Fruit fly (Drosophila melanogaster) whole organism, embryonic: ENCODE measurements around the gene CG13077.

Experiments
- Asciz ChIP-seq: fragments of 200-800 bp; sonication (Bioruptor generic); optimal IDR thresholded peaks from 2 replicates; lab custom pipeline; 2017; ENCODE audit warnings: missing biosample characterization, mild to moderate bottlenecking, missing genetic modification characterization, missing genetic modification reagents
- B-H1 ChIP-seq: fragments of 200-800 bp; sonication (Bioruptor generic); IDR thresholded peaks from 3 replicates; pipeline ENCODE4 v1.3.6; 2022; ENCODE audit warnings: missing biosample characterization, missing genetic modification characterization
- CG10321 ChIP-seq: fragments of 200-800 bp; sonication (Bioruptor generic); IDR thresholded peaks from 2 replicates; pipeline ENCODE4 v1.3.6; 2022; ENCODE audit warnings: missing biosample characterization, missing genetic modification characterization
- CG11085 ChIP-seq: fragments of 200-800 bp; sonication (Bioruptor generic); IDR thresholded peaks from 2 replicates; pipeline ENCODE4 v1.3.6; 2022; ENCODE audit warnings: missing biosample characterization, missing genetic modification characterization
- CG11696 ChIP-seq: fragments of 200-800 bp; sonication (Bioruptor generic); IDR thresholded peaks from 2 replicates; pipeline ENCODE4 v1.3.6; 2022; ENCODE audit warnings: missing biosample characterization, missing genetic modification characterization
- CG12155 ChIP-seq: fragments of 200-800 bp; sonication (Bioruptor generic); optimal IDR thresholded peaks from 3 replicates; lab custom pipeline; 2016; ENCODE audit warnings: missing biosample characterization, missing genetic modification characterization
- CG12219 ChIP-seq: fragments of 200-800 bp; sonication (Bioruptor generic); optimal IDR thresholded peaks from 3 replicates; lab custom pipeline; 2018; ENCODE audit warnings: missing biosample characterization, mild to moderate bottlenecking, missing genetic modification characterization
- CG14667 ChIP-seq: fragments of 200-800 bp; sonication (Bioruptor generic); IDR thresholded peaks from 2 replicates; pipeline ENCODE4 v1.3.6; 2022; ENCODE audit warnings: missing biosample characterization, missing genetic modification characterization
- CG17829 ChIP-seq: fragments of 200-800 bp; optimal IDR thresholded peaks from 2 replicates; lab custom pipeline; 2019; ENCODE audit warnings: missing biosample characterization, mild to moderate bottlenecking, missing genetic modification characterization, moderate library complexity
- CG1832 ChIP-seq: fragments of 200-800 bp; sonication (Bioruptor generic); optimal IDR thresholded peaks from 2 replicates; lab custom pipeline; 2017; ENCODE audit warnings: missing biosample characterization, mild to moderate bottlenecking, missing genetic modification characterization, inconsistent platforms
- CG2120 ChIP-seq: fragments of 200-800 bp; sonication (Bioruptor generic); optimal IDR thresholded peaks from 3 replicates; lab custom pipeline; 2016; ENCODE audit warnings: missing biosample characterization, missing genetic modification characterization
- CG2202 ChIP-seq: fragments of 200-800 bp; sonication (Bioruptor generic); optimal IDR thresholded peaks from 2 replicates; lab custom pipeline; 2018; ENCODE audit warnings: missing biosample characterization, mild to moderate bottlenecking, missing genetic modification characterization
- CG2712 ChIP-seq: fragments of 200-800 bp; optimal IDR thresholded peaks from 3 replicates; lab custom pipeline; 2019; ENCODE audit warnings: missing biosample characterization, mild to moderate bottlenecking, missing genetic modification characterization, moderate library complexity
- CG31365 ChIP-seq: fragments of 200-800 bp; sonication (Bioruptor generic); optimal IDR thresholded peaks from 2 replicates; lab custom pipeline; 2018; ENCODE audit warnings: missing biosample characterization, mild to moderate bottlenecking, missing genetic modification characterization
- CG3281 ChIP-seq: fragments of 200-800 bp; sonication (Bioruptor generic); optimal IDR thresholded peaks from 3 replicates; lab custom pipeline; 2017; ENCODE audit warnings: missing biosample characterization, mild to moderate bottlenecking, missing genetic modification characterization
- CG3847 ChIP-seq: fragments of 200-800 bp; sonication (Bioruptor generic); IDR thresholded peaks from 2 replicates; pipeline ENCODE4 v1.3.6; 2022; ENCODE audit warnings: missing biosample characterization, missing genetic modification characterization
- CG4328 ChIP-seq: fragments of 200-800 bp; sonication (Bioruptor generic); optimal IDR thresholded peaks from 3 replicates; lab custom pipeline; 2017; ENCODE audit warnings: missing biosample characterization, missing genetic modification reagents, missing genetic modification characterization
- CG4360 ChIP-seq: fragments of 200-800 bp; sonication (Bioruptor generic); IDR thresholded peaks from 2 replicates; pipeline ENCODE4 v1.3.6; 2022; ENCODE audit warnings: missing biosample characterization, missing genetic modification characterization
- CG4730 ChIP-seq: fragments of 200-800 bp; sonication (Bioruptor generic); IDR thresholded peaks from 2 replicates; pipeline ENCODE4 v1.3.6; 2022; ENCODE audit warnings: missing biosample characterization, missing genetic modification characterization
- CG6683 ChIP-seq: fragments of 200-800 bp; sonication (Bioruptor generic); optimal IDR thresholded peaks from 2 replicates; lab custom pipeline; 2017; ENCODE audit warnings: missing biosample characterization, mild to moderate bottlenecking, missing genetic modification characterization, missing genetic modification reagents
- Dref ChIP-seq: fragments of 200-800 bp; sonication (Bioruptor generic); IDR thresholded peaks from 2 replicates; pipeline ENCODE4 v1.3.6; 2022; ENCODE audit warnings: missing biosample characterization, missing genetic modification characterization
- E2f1 ChIP-seq: fragments of 200-800 bp; sonication (Bioruptor generic); IDR thresholded peaks from 2 replicates; pipeline ENCODE4 v1.3.6; 2022; ENCODE audit warnings: missing biosample characterization, missing genetic modification characterization
- Hr51 ChIP-seq, 2 experiments: fragments of 200-800 bp; sonication (Bioruptor generic); optimal IDR thresholded peaks; 2 replicates in 1 of 2; 3 replicates in 1 of 2; lab custom pipeline; 2016 to 2018; ENCODE audit warnings: missing biosample characterization in 2 of 2, missing genetic modification characterization in 2 of 2, mild to moderate bottlenecking in 1 of 2, moderate library complexity in 1 of 2
- Myb ChIP-seq: fragments of 200-800 bp; sonication (Bioruptor generic); optimal IDR thresholded peaks from 2 replicates; lab custom pipeline; 2016; ENCODE audit warnings: missing biosample characterization, missing genetic modification characterization
- NfI ChIP-seq: fragments of 200-800 bp; sonication (Bioruptor generic); optimal IDR thresholded peaks from 3 replicates; lab custom pipeline; 2018; ENCODE audit warnings: missing biosample characterization, mild to moderate bottlenecking, missing genetic modification characterization, moderate library complexity
- Rfx ChIP-seq: fragments of 200-800 bp; sonication (Bioruptor generic); IDR thresholded peaks from 2 replicates; pipeline ENCODE4 v1.3.6; 2022; ENCODE audit warnings: missing biosample characterization, missing genetic modification characterization
- Stat92E ChIP-seq, 3 experiments: fragments of >200 bp in 2 of 3; fragments of 200-800 bp in 1 of 3; sonication (Bioruptor generic) in 1 of 3; optimal IDR thresholded peaks; 2 replicates each; lab custom pipeline; 2017 to 2019; ENCODE audit warnings: missing biosample characterization in 3 of 3, missing genetic modification characterization in 3 of 3, mild to moderate bottlenecking in 1 of 3, moderate library complexity in 1 of 3
- Xrp1 ChIP-seq: fragments of 200-800 bp; sonication (Bioruptor generic); IDR thresholded peaks from 2 replicates; pipeline ENCODE4 v1.3.6; 2022; ENCODE audit warnings: missing biosample characterization, missing genetic modification characterization
- ab ChIP-seq: fragments of 200-800 bp; sonication (Bioruptor generic); optimal IDR thresholded peaks from 2 replicates; lab custom pipeline; 2016; ENCODE audit warnings: missing biosample characterization, missing genetic modification characterization
- ac ChIP-seq: fragments of 200-800 bp; sonication (Bioruptor generic); optimal IDR thresholded peaks from 3 replicates; lab custom pipeline; 2017; ENCODE audit warnings: missing biosample characterization, mild to moderate bottlenecking, missing genetic modification characterization
- al ChIP-seq: fragments of 200-800 bp; sonication (Bioruptor generic); IDR thresholded peaks from 2 replicates; pipeline ENCODE4 v1.3.6; 2022; ENCODE audit warnings: missing biosample characterization, missing genetic modification characterization
- ash1 ChIP-seq: fragments of 200-800 bp; sonication (Bioruptor generic); optimal IDR thresholded peaks from 2 replicates; lab custom pipeline; 2018; ENCODE audit warnings: missing biosample characterization, mild to moderate bottlenecking, missing genetic modification characterization
- br ChIP-seq: fragments of >200 bp; optimal IDR thresholded peaks from 2 replicates; lab custom pipeline; 2017
- cas ChIP-seq: fragments of 200-800 bp; sonication (Bioruptor generic); IDR thresholded peaks from 2 replicates; pipeline ENCODE4 v1.3.6; 2022; ENCODE audit warnings: missing biosample characterization, missing genetic modification characterization
- chn ChIP-seq: fragments of 200-800 bp; sonication (Bioruptor generic); optimal IDR thresholded peaks from 2 replicates; lab custom pipeline; 2016; ENCODE audit warnings: missing biosample characterization, missing genetic modification characterization
- crc ChIP-seq: fragments of 200-800 bp; sonication (Bioruptor generic); optimal IDR thresholded peaks from 2 replicates; lab custom pipeline; 2016; ENCODE audit warnings: missing biosample characterization, missing genetic modification characterization
- crol ChIP-seq: fragments of 200-800 bp; sonication (Bioruptor generic); IDR thresholded peaks from 2 replicates; pipeline ENCODE4 v1.3.6; 2022; ENCODE audit warnings: missing biosample characterization, missing genetic modification characterization
- eyg ChIP-seq: fragments of 200-800 bp; sonication (Bioruptor generic); optimal IDR thresholded peaks from 3 replicates; lab custom pipeline; 2016; ENCODE audit warnings: missing biosample characterization, missing genetic modification characterization
- fru ChIP-seq: fragments of >200 bp; optimal IDR thresholded peaks from 2 replicates; lab custom pipeline; 2017
- gro ChIP-seq: fragments of 200-800 bp; sonication (Bioruptor generic); optimal IDR thresholded peaks from 2 replicates; lab custom pipeline; 2016; ENCODE audit warnings: missing biosample characterization, missing genetic modification characterization
- her ChIP-seq: fragments of 200-800 bp; sonication (Bioruptor generic); optimal IDR thresholded peaks from 2 replicates; lab custom pipeline; 2016; ENCODE audit warnings: missing biosample characterization, missing genetic modification characterization
- ken ChIP-seq: fragments of 200-800 bp; sonication (Bioruptor generic); IDR thresholded peaks from 3 replicates; pipeline ENCODE4 v1.3.6; 2022; ENCODE audit warnings: missing biosample characterization, missing genetic modification characterization
- kni ChIP-seq: fragments of 200-800 bp; sonication (Bioruptor generic); optimal IDR thresholded peaks from 3 replicates; lab custom pipeline; 2017; ENCODE audit warnings: mild to moderate bottlenecking, missing biosample characterization, missing genetic modification reagents, missing genetic modification characterization
- lilli ChIP-seq: fragments of 200-800 bp; sonication (Bioruptor generic); optimal IDR thresholded peaks from 3 replicates; lab custom pipeline; 2016; ENCODE audit warnings: missing biosample characterization, missing genetic modification characterization
- nom ChIP-seq: fragments of 200-800 bp; sonication (Bioruptor generic); optimal IDR thresholded peaks from 2 replicates; lab custom pipeline; 2017; ENCODE audit warnings: missing biosample characterization, missing genetic modification characterization, mild to moderate bottlenecking, moderate library complexity, missing genetic modification reagents
- oc ChIP-seq: fragments of 200-800 bp; sonication (Bioruptor generic); optimal IDR thresholded peaks from 2 replicates; lab custom pipeline; 2018; ENCODE audit warnings: missing biosample characterization, mild to moderate bottlenecking, missing genetic modification characterization, moderate library complexity
- shn ChIP-seq: fragments of 200-800 bp; sonication (Bioruptor generic); optimal IDR thresholded peaks from 3 replicates; lab custom pipeline; 2016; ENCODE audit warnings: missing biosample characterization, missing genetic modification characterization
- slp2 ChIP-seq: fragments of 200-800 bp; sonication (Bioruptor generic); optimal IDR thresholded peaks from 2 replicates; lab custom pipeline; 2016; ENCODE audit warnings: missing biosample characterization, missing genetic modification characterization
- so ChIP-seq: fragments of 200-800 bp; sonication (Bioruptor generic); IDR thresholded peaks from 3 replicates; pipeline ENCODE4 v1.3.6; 2022; ENCODE audit warnings: missing biosample characterization, missing genetic modification characterization
- sr ChIP-seq: fragments of 200-800 bp; sonication (Bioruptor generic); IDR thresholded peaks from 3 replicates; pipeline ENCODE4 v1.3.6; 2022; ENCODE audit warnings: missing biosample characterization, missing genetic modification characterization
- trem ChIP-seq: fragments of 200-800 bp; optimal IDR thresholded peaks from 3 replicates; lab custom pipeline; 2019; ENCODE audit warnings: missing biosample characterization, mild to moderate bottlenecking, missing genetic modification characterization, moderate library complexity
- unc-4 ChIP-seq: fragments of 200-800 bp; sonication (Bioruptor generic); IDR thresholded peaks from 2 replicates; pipeline ENCODE4 v1.3.6; 2022; ENCODE audit warnings: missing biosample characterization, missing genetic modification characterization; ENCODE audit not compliant: partially characterized antibody
- zf30C ChIP-seq: fragments of 200-800 bp; sonication (Bioruptor generic); optimal IDR thresholded peaks from 3 replicates; lab custom pipeline; 2018; ENCODE audit warnings: missing biosample characterization, mild to moderate bottlenecking, missing genetic modification characterization

Gene CG13077

dm6 chr2L:19549412-19549811 lies 16.3 kb upstream of the CG13077 start (continued):
- TF ChIP-seq sr (GFP tag; lab: Robert Waterston, UW) = no peak; the same call in 1 of the 3 replicates
- no peak for TF ChIP-seq crol
- peak; percentile 62 for TF ChIP-seq oc (tag; lab: Kevin White, UChicago)
- no peak for TF ChIP-seq Myb (GFP tag; lab: Kevin White, UChicago)
- TF ChIP-seq al = no peak
- TF ChIP-seq ken (GFP tag; lab: Robert Waterston, UW) = no peak
- TF ChIP-seq Dref (GFP tag; lab: Robert Waterston, UW) = no peak
- TF ChIP-seq NfI = no peak
- TF ChIP-seq CG2202 (tag; lab: Kevin White, UChicago) = no peak
- TF ChIP-seq Asciz (GFP tag; lab: Kevin White, UChicago) = no peak
- no peak for TF ChIP-seq br (lab: Kevin White, UChicago)
- no peak for TF ChIP-seq CG12219
- no peak for TF ChIP-seq trem (tag; lab: Kevin White, UChicago)
- TF ChIP-seq eyg = no peak
- no peak for TF ChIP-seq cas (GFP tag; lab: Robert Waterston, UW)
- TF ChIP-seq CG4360 (GFP tag; lab: Robert Waterston, UW) = peak; percentile 47
- TF ChIP-seq CG4328 (GFP tag; lab: Kevin White, UChicago) = no peak
- TF ChIP-seq CG3847 (GFP tag; lab: Robert Waterston, UW) = no peak
- TF ChIP-seq chn (GFP tag; lab: Kevin White, UChicago) = no peak
- no peak for TF ChIP-seq fru (lab: Kevin White, UChicago)
- no peak for TF ChIP-seq ac (GFP tag; lab: Kevin White, UChicago)
- TF ChIP-seq CG4730 (GFP tag; lab: Robert Waterston, UW) = no peak
- TF ChIP-seq zf30C (GFP tag; lab: Kevin White, UChicago) = no peak
- TF ChIP-seq CG1832 (GFP tag; lab: Kevin White, UChicago) = no peak
- no peak for TF ChIP-seq B-H1 (GFP tag; lab: Robert Waterston, UW)
- TF ChIP-seq CG11696 = no peak
- TF ChIP-seq Hr51 (GFP tag; optimal IDR thresholded peaks at IDR 0.05; lab: Kevin White, UChicago) = no peak
- no peak for TF ChIP-seq CG17829
- TF ChIP-seq slp2 (GFP tag; lab: Kevin White, UChicago) = no peak
- TF ChIP-seq nom (GFP tag; lab: Kevin White, UChicago) = peak; percentile 78
- 0 out of 2 replicates have a peak, but pooled peaks have one; percentile 7 for TF ChIP-seq Xrp1 (GFP tag; lab: Robert Waterston, UW)
- TF ChIP-seq crc (GFP tag; lab: Kevin White, UChicago) = no peak
- TF ChIP-seq CG11085 (GFP tag; lab: Robert Waterston, UW) = no peak
- TF ChIP-seq shn (GFP tag; lab: Kevin White, UChicago) = no peak
- no peak for TF ChIP-seq E2f1 (GFP tag; lab: Robert Waterston, UW)
- TF ChIP-seq CG6683 (GFP tag; lab: Kevin White, UChicago) = no peak
- TF ChIP-seq CG2712 (tag; lab: Kevin White, UChicago) = no peak
- no peak for TF ChIP-seq CG12155 (GFP tag; lab: Kevin White, UChicago)
- no peak for TF ChIP-seq CG31365 (tag; lab: Kevin White, UChicago)
- no peak for TF ChIP-seq CG10321 (GFP tag; lab: Robert Waterston, UW)
- TF ChIP-seq CG14667 (GFP tag; lab: Robert Waterston, UW) = no peak
- peak; percentile 50; the same call in 1 of the 3 replicates for TF ChIP-seq so (GFP tag; lab: Robert Waterston, UW)
- TF ChIP-seq CG2120 (GFP tag; lab: Kevin White, UChicago) = no peak
- no peak for TF ChIP-seq Rfx (GFP tag; lab: Robert Waterston, UW)
- TF ChIP-seq lilli (GFP tag; lab: Kevin White, UChicago) = no peak
- TF ChIP-seq unc-4 (GFP tag; lab: Robert Waterston, UW) = no peak
- peak in 1 of 3 experiments; percentile 41 for TF ChIP-seq Stat92E (GFP tag; optimal IDR thresholded peaks at IDR 0.05; lab: Kevin White, UChicago)
- peak; percentile 88 for TF ChIP-seq kni (GFP tag; lab: Kevin White, UChicago)
- TF ChIP-seq gro (GFP tag; lab: Kevin White, UChicago) = no peak
- TF ChIP-seq her (GFP tag; lab: Kevin White, UChicago) = no peak
- no peak for TF ChIP-seq ash1
- TF ChIP-seq ab (GFP tag; lab: Kevin White, UChicago) = no peak
- TF ChIP-seq CG3281 (GFP tag; lab: Kevin White, UChicago) = no peak
